In the genomic region with DNA sequence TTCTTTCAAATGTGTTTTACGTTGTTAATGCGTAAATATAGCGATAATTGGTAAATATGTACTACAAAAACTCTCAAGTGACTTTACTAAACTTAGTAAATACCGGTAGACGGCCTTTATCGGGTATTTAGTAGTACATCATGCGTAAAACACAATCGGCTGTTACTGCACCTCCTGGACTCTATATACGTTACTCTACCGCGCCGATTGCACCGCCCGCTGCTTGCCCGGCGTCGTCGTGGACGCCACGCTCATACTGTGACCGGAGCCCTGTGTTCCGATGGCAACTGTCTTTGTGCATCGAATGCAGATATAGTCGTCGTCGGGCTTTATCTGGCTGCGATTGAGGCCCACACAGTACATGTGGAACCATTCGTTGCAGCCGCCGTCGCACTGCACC, we compare ENCODE assay signal across 4 fruit fly cellular contexts.
TF ChIP-seq lines count a peak whose summit lies in the region.

No protein-coding gene starts in this region.

- TF ChIP-seq CTCF in whole organism, embryonic (GFP tag; optimal IDR thresholded peaks at IDR 0.05; lab: Kevin White, UChicago): no peak

TF ChIP-seq in whole organism, adult, 20 proteins besides CTCF, POLR2A, EP300 and RAD21:
- TF ChIP-seq Crg-1 (GFP tag; optimal IDR thresholded peaks at IDR 0.05; lab: Kevin White, UChicago) (no peak), kay (GFP tag; lab: Kevin White, UChicago; ENCODE audit: borderline replicate concordance) (no peak), cic (GFP tag; optimal IDR thresholded peaks at IDR 0.05; lab: Kevin White, UChicago) (peak; percentile 35), CG7045 (GFP tag; optimal IDR thresholded peaks at IDR 0.05; lab: Kevin White, UChicago) (no peak)

TF ChIP-seq in whole organism, embryonic, 481 proteins besides CTCF, POLR2A, EP300 and RAD21:
- peak; percentile 58 for TF ChIP-seq nom (GFP tag; optimal IDR thresholded peaks at IDR 0.05; lab: Kevin White, UChicago)
- TF ChIP-seq Lim3 (GFP tag; IDR thresholded peaks at IDR 0.05; lab: Robert Waterston, UW): no peak
- 0 out of 3 replicates have a peak, but pooled peaks have one; percentile 31 for TF ChIP-seq CG7963 (GFP tag; IDR thresholded peaks at IDR 0.05; lab: Robert Waterston, UW; ENCODE audit: partially characterized antibody)

TF ChIP-seq in whole organism, prepupa, 60 proteins besides CTCF, POLR2A, EP300 and RAD21:
- no peak for TF ChIP-seq acj6 (GFP tag; optimal IDR thresholded peaks at IDR 0.05; lab: Kevin White, UChicago)
- TF ChIP-seq fd85E (GFP tag; optimal IDR thresholded peaks at IDR 0.05; lab: Kevin White, UChicago): no peak
- TF ChIP-seq dac (GFP tag; optimal IDR thresholded peaks at IDR 0.05; lab: Kevin White, UChicago): no peak
- no peak for TF ChIP-seq CG11762 (GFP tag; optimal IDR thresholded peaks at IDR 0.05; lab: Kevin White, UChicago; ENCODE audit: insufficient read depth)
- no peak for TF ChIP-seq salr (GFP tag; optimal IDR thresholded peaks at IDR 0.05; lab: Kevin White, UChicago)
- TF ChIP-seq CG6808 (GFP tag; optimal IDR thresholded peaks at IDR 0.05; lab: Kevin White, UChicago): peak; percentile 39
- no peak for TF ChIP-seq Met (GFP tag; optimal IDR thresholded peaks at IDR 0.05; lab: Kevin White, UChicago)
- TF ChIP-seq ss (GFP tag; optimal IDR thresholded peaks at IDR 0.05; lab: Kevin White, UChicago): peak in 1 of 2 experiments; percentile 49
- peak; percentile 54 for TF ChIP-seq Eip78C (GFP tag; lab: Kevin White, UChicago)
- TF ChIP-seq spab (GFP tag; optimal IDR thresholded peaks at IDR 0.05; lab: Kevin White, UChicago): peak; percentile 3
- no peak for TF ChIP-seq CG8319 (GFP tag; optimal IDR thresholded peaks at IDR 0.05; lab: Kevin White, UChicago)
- TF ChIP-seq CG3919 (GFP tag; optimal IDR thresholded peaks at IDR 0.05; lab: Kevin White, UChicago): no peak
- TF ChIP-seq CG31627 (GFP tag; optimal IDR thresholded peaks at IDR 0.05; lab: Kevin White, UChicago): no peak
- no peak for TF ChIP-seq cyc (GFP tag; optimal IDR thresholded peaks at IDR 0.05; lab: Kevin White, UChicago)
- TF ChIP-seq eg (GFP tag; IDR thresholded peaks at IDR 0.05; lab: Robert Waterston, UW): peak; percentile 31; the same call in 1 of the 3 replicates
- no peak for TF ChIP-seq vri (GFP tag; optimal IDR thresholded peaks at IDR 0.05; lab: Kevin White, UChicago)

TF ChIP-seq in whole organism, pupa, 21 proteins besides CTCF, POLR2A, EP300 and RAD21:
- TF ChIP-seq D1 (tag; optimal IDR thresholded peaks at IDR 0.05; lab: Kevin White, UChicago): no peak
- TF ChIP-seq rn (GFP tag; IDR thresholded peaks at IDR 0.05; lab: Robert Waterston, UW): no peak
- TF ChIP-seq CG4496 (GFP tag; IDR thresholded peaks at IDR 0.05; lab: Robert Waterston, UW): no peak
- no peak for TF ChIP-seq CG17806 (tag; optimal IDR thresholded peaks at IDR 0.05; lab: Kevin White, UChicago)
- TF ChIP-seq CG32121 (GFP tag; IDR thresholded peaks at IDR 0.05; lab: Robert Waterston, UW): no peak
- peak; percentile 45 for TF ChIP-seq CG13204 (GFP tag; optimal IDR thresholded peaks at IDR 0.05; lab: Kevin White, UChicago)
- TF ChIP-seq CG10348 (GFP tag; IDR thresholded peaks at IDR 0.05; lab: Robert Waterston, UW): no peak
- no peak for TF ChIP-seq gl (tag; optimal IDR thresholded peaks at IDR 0.05; lab: Kevin White, UChicago)
- 0 out of 3 replicates have a peak, but pooled peaks have one; percentile 34 for TF ChIP-seq fd96Ca (GFP tag; IDR thresholded peaks at IDR 0.05; lab: Robert Waterston, UW)
- no peak for TF ChIP-seq CG8301 (tag; optimal IDR thresholded peaks at IDR 0.05; lab: Kevin White, UChicago)
